Fruit fly (Drosophila melanogaster) whole organism, embryonic: ENCODE measurements around the gene CG45544.
A peak's percentile ranks its signal among the peaks of the same experiment; 100 is the strongest.

Experiments used
- Bdp1 ChIP-seq: fragments of 200-800 bp; sonication (Bioruptor generic); optimal IDR thresholded peaks from 3 replicates; lab custom pipeline; 2016; ENCODE audit warnings: missing biosample characterization, missing genetic modification characterization
- BtbVII ChIP-seq: fragments of 200-800 bp; sonication (Bioruptor generic); optimal IDR thresholded peaks from 3 replicates; lab custom pipeline; 2017; ENCODE audit warnings: missing biosample characterization, mild to moderate bottlenecking, missing genetic modification characterization
- CG10321 ChIP-seq: fragments of 200-800 bp; sonication (Bioruptor generic); IDR thresholded peaks from 2 replicates; pipeline ENCODE4 v1.3.6; 2022; ENCODE audit warnings: missing biosample characterization, missing genetic modification characterization
- CG10654 ChIP-seq: fragments of 200-800 bp; sonication (Bioruptor generic); optimal IDR thresholded peaks from 2 replicates; lab custom pipeline; 2016; ENCODE audit warnings: missing biosample characterization, missing genetic modification characterization
- CG11695 ChIP-seq: fragments of 200-800 bp; sonication (Bioruptor generic); IDR thresholded peaks from 3 replicates; pipeline ENCODE4 v1.3.6; 2022; ENCODE audit warnings: missing biosample characterization, missing genetic modification characterization
- CG12219 ChIP-seq: fragments of 200-800 bp; sonication (Bioruptor generic); optimal IDR thresholded peaks from 3 replicates; lab custom pipeline; 2018; ENCODE audit warnings: missing biosample characterization, mild to moderate bottlenecking, missing genetic modification characterization
- CG12299 ChIP-seq: fragments of 200-800 bp; sonication (Bioruptor generic); optimal IDR thresholded peaks from 2 replicates; lab custom pipeline; 2018; ENCODE audit warnings: missing biosample characterization, mild to moderate bottlenecking, missing genetic modification characterization
- CG12391 ChIP-seq: fragments of 200-800 bp; sonication (Bioruptor generic); optimal IDR thresholded peaks from 3 replicates; lab custom pipeline; 2018; ENCODE audit warnings: missing biosample characterization, mild to moderate bottlenecking, missing genetic modification characterization, moderate library complexity
- CG12744 ChIP-seq: fragments of 200-800 bp; sonication (Bioruptor generic); optimal IDR thresholded peaks from 2 replicates; lab custom pipeline; 2016; ENCODE audit warnings: missing biosample characterization, missing genetic modification characterization
- CG13296 ChIP-seq: fragments of 200-800 bp; sonication (Bioruptor generic); optimal IDR thresholded peaks from 3 replicates; lab custom pipeline; 2018; ENCODE audit warnings: missing biosample characterization, mild to moderate bottlenecking, missing genetic modification characterization
- CG1647 ChIP-seq: fragments of 200-800 bp; sonication (Bioruptor generic); optimal IDR thresholded peaks from 3 replicates; lab custom pipeline; 2016; ENCODE audit warnings: missing biosample characterization, missing genetic modification characterization
- CG2120 ChIP-seq: fragments of 200-800 bp; sonication (Bioruptor generic); optimal IDR thresholded peaks from 3 replicates; lab custom pipeline; 2016; ENCODE audit warnings: missing biosample characterization, missing genetic modification characterization
- CG2712 ChIP-seq: fragments of 200-800 bp; optimal IDR thresholded peaks from 3 replicates; lab custom pipeline; 2019; ENCODE audit warnings: missing biosample characterization, mild to moderate bottlenecking, missing genetic modification characterization, moderate library complexity
- CG33557 ChIP-seq: fragments of 200-800 bp; sonication (Bioruptor generic); optimal IDR thresholded peaks from 2 replicates; lab custom pipeline; 2019; ENCODE audit warnings: missing biosample characterization, mild to moderate bottlenecking, missing genetic modification characterization, moderate library complexity
- CG3407 ChIP-seq: fragments of 200-800 bp; sonication (Bioruptor generic); optimal IDR thresholded peaks from 2 replicates; lab custom pipeline; 2018; ENCODE audit warnings: missing biosample characterization, mild to moderate bottlenecking, missing genetic modification characterization
- CG34422 ChIP-seq: fragments of 200-800 bp; sonication (Bioruptor generic); IDR thresholded peaks from 3 replicates; pipeline ENCODE4 v1.3.6; 2022; ENCODE audit warnings: missing biosample characterization, missing genetic modification characterization
- CG4328 ChIP-seq: fragments of 200-800 bp; sonication (Bioruptor generic); optimal IDR thresholded peaks from 3 replicates; lab custom pipeline; 2017; ENCODE audit warnings: missing biosample characterization, missing genetic modification reagents, missing genetic modification characterization
- CG6765 ChIP-seq: fragments of 200-800 bp; sonication (Bioruptor generic); optimal IDR thresholded peaks from 3 replicates; lab custom pipeline; 2017; ENCODE audit warnings: missing biosample characterization, mild to moderate bottlenecking, missing genetic modification characterization
- CG7271 ChIP-seq: fragments of 200-800 bp; sonication (Bioruptor generic); optimal IDR thresholded peaks from 2 replicates; lab custom pipeline; 2018; ENCODE audit warnings: missing biosample characterization, mild to moderate bottlenecking, missing genetic modification characterization, moderate library complexity
- CG7357 ChIP-seq: fragments of 200-800 bp; sonication (Bioruptor generic); IDR thresholded peaks from 3 replicates; pipeline ENCODE4 v1.3.6; 2022; ENCODE audit warnings: missing biosample characterization, missing genetic modification characterization
- CG8765 ChIP-seq: fragments of 200-800 bp; sonication (Bioruptor generic); IDR thresholded peaks from 2 replicates; pipeline ENCODE4 v1.3.6; 2022; ENCODE audit warnings: missing biosample characterization, missing genetic modification characterization
- CG8924 ChIP-seq: fragments of 200-800 bp; optimal IDR thresholded peaks from 3 replicates; lab custom pipeline; 2019; ENCODE audit warnings: missing biosample characterization, mild to moderate bottlenecking, missing genetic modification characterization, moderate library complexity
- CG9727 ChIP-seq: fragments of 200-800 bp; sonication (Bioruptor generic); optimal IDR thresholded peaks from 3 replicates; lab custom pipeline; 2017; ENCODE audit warnings: missing biosample characterization, mild to moderate bottlenecking, missing genetic modification characterization
- CG9817 ChIP-seq: fragments of 200-800 bp; sonication (Bioruptor generic); optimal IDR thresholded peaks from 2 replicates; lab custom pipeline; 2018; ENCODE audit warnings: missing biosample characterization, mild to moderate bottlenecking, missing genetic modification characterization, moderate library complexity
- CTCF ChIP-seq: fragments of 200-800 bp; sonication (Bioruptor generic); optimal IDR thresholded peaks from 2 replicates; lab custom pipeline; 2017; ENCODE audit warnings: missing biosample characterization, mild to moderate bottlenecking, missing genetic modification characterization, moderate library complexity
- Dfd ChIP-seq, 2 experiments: fragments of >200 bp; optimal IDR thresholded peaks; 2 replicates each; lab custom pipeline; 2017; ENCODE audit warnings: missing biosample characterization in 2 of 2, missing genetic modification characterization in 2 of 2
- Drgx ChIP-seq: fragments of 200-800 bp; sonication (Bioruptor generic); IDR thresholded peaks from 2 replicates; pipeline ENCODE4 v1.3.6; 2022; ENCODE audit warnings: missing biosample characterization, missing genetic modification characterization
- Ets65A ChIP-seq: fragments of 200-800 bp; sonication (Bioruptor generic); peaks from one replicate; lab custom pipeline; 2016; ENCODE audit warnings: missing biosample characterization, missing genetic modification characterization
- GATAe ChIP-seq: fragments of 200-800 bp; sonication (Bioruptor generic); conservative IDR thresholded peaks from 2 replicates; pipeline ENCODE4 v1.3.6; 2022; ENCODE audit warnings: missing biosample characterization, missing genetic modification characterization
- H15 ChIP-seq: fragments of 200-800 bp; sonication (Bioruptor generic); IDR thresholded peaks from 3 replicates; pipeline ENCODE4 v1.3.6; 2022; ENCODE audit warnings: missing biosample characterization, missing genetic modification characterization
- HLHmδ ChIP-seq: fragments of 200-800 bp; sonication (Bioruptor generic); optimal IDR thresholded peaks from 2 replicates; lab custom pipeline; 2018; ENCODE audit warnings: missing biosample characterization, mild to moderate bottlenecking, missing genetic modification characterization, moderate library complexity
- Hr39 ChIP-seq: fragments of >200 bp; optimal IDR thresholded peaks from 2 replicates; lab custom pipeline; 2017
- Lhr ChIP-seq: fragments of 200-800 bp; sonication (Bioruptor generic); optimal IDR thresholded peaks from 3 replicates; lab custom pipeline; 2017; ENCODE audit warnings: mild to moderate bottlenecking, missing biosample characterization, missing genetic modification reagents, missing genetic modification characterization
- Ptx1 ChIP-seq: fragments of 200-800 bp; sonication (Bioruptor generic); IDR thresholded peaks from 2 replicates; pipeline ENCODE4 v1.3.6; 2022; ENCODE audit warnings: missing biosample characterization, missing genetic modification characterization
- Side ChIP-seq: fragments of 200-800 bp; sonication (Bioruptor generic); optimal IDR thresholded peaks from 2 replicates; lab custom pipeline; 2016; ENCODE audit warnings: missing biosample characterization, missing genetic modification characterization
- Sry-δ ChIP-seq: fragments of 200-800 bp; sonication (Bioruptor generic); optimal IDR thresholded peaks from 2 replicates; lab custom pipeline; 2016; ENCODE audit warnings: missing biosample characterization, missing genetic modification characterization
- Vsx1 ChIP-seq: fragments of 200-800 bp; sonication (Bioruptor generic); optimal IDR thresholded peaks from 2 replicates; lab custom pipeline; 2017; ENCODE audit warnings: missing biosample characterization, mild to moderate bottlenecking, missing genetic modification characterization, missing genetic modification reagents
- br ChIP-seq: fragments of >200 bp; optimal IDR thresholded peaks from 2 replicates; lab custom pipeline; 2017
- btn ChIP-seq: fragments of 200-800 bp; sonication (Bioruptor generic); optimal IDR thresholded peaks from 2 replicates; lab custom pipeline; 2016; ENCODE audit warnings: missing biosample characterization, missing genetic modification characterization
- cas ChIP-seq: fragments of 200-800 bp; sonication (Bioruptor generic); IDR thresholded peaks from 2 replicates; pipeline ENCODE4 v1.3.6; 2022; ENCODE audit warnings: missing biosample characterization, missing genetic modification characterization
- croc ChIP-seq: fragments of 200-800 bp; sonication (Bioruptor generic); conservative IDR thresholded peaks from 3 replicates; pipeline ENCODE4 v1.3.6; 2022; ENCODE audit warnings: missing biosample characterization, missing genetic modification characterization
- da ChIP-seq: fragments of 200-800 bp; sonication (Bioruptor generic); optimal IDR thresholded peaks from 2 replicates; lab custom pipeline; 2016; ENCODE audit warnings: missing biosample characterization, missing genetic modification characterization
- dpn ChIP-seq, 2 experiments: fragments of 200-800 bp; sonication (Bioruptor generic); optimal IDR thresholded peaks; 3 replicates each; lab custom pipeline; 2016; ENCODE audit warnings: missing biosample characterization in 2 of 2, missing genetic modification characterization in 2 of 2
- gce ChIP-seq: fragments of 200-800 bp; sonication (Bioruptor generic); IDR thresholded peaks from 3 replicates; pipeline ENCODE4 v1.3.6; 2022; ENCODE audit warnings: missing biosample characterization, missing genetic modification characterization
- gcm2 ChIP-seq: fragments of 200-800 bp; sonication (Bioruptor generic); optimal IDR thresholded peaks from 2 replicates; lab custom pipeline; 2016; ENCODE audit warnings: missing biosample characterization, missing genetic modification characterization
- gro ChIP-seq: fragments of 200-800 bp; sonication (Bioruptor generic); optimal IDR thresholded peaks from 2 replicates; lab custom pipeline; 2016; ENCODE audit warnings: missing biosample characterization, missing genetic modification characterization
- gt ChIP-seq: fragments of 200-800 bp; sonication (Bioruptor generic); IDR thresholded peaks from 2 replicates; pipeline ENCODE4 v1.3.6; 2022; ENCODE audit warnings: missing biosample characterization, missing genetic modification characterization
- ham ChIP-seq: fragments of 200-800 bp; sonication (Bioruptor generic); IDR thresholded peaks from 2 replicates; pipeline ENCODE4 v1.3.6; 2022; ENCODE audit warnings: missing biosample characterization, missing genetic modification characterization
- hkb ChIP-seq, 2 experiments: fragments of 200-800 bp in 1 of 2; fragments of >200 bp in 1 of 2; sonication (Bioruptor generic) in 1 of 2; IDR thresholded peaks in 1 of 2; optimal IDR thresholded peaks in 1 of 2; 2 replicates each; pipeline versions ENCODE4 v1.3.6 to Lab custom; 2017 to 2022; ENCODE audit warnings: missing biosample characterization in 1 of 2, missing genetic modification characterization in 1 of 2
- jing ChIP-seq: fragments of 200-800 bp; sonication (Bioruptor generic); optimal IDR thresholded peaks from 2 replicates; lab custom pipeline; 2018; ENCODE audit warnings: missing biosample characterization, mild to moderate bottlenecking, missing genetic modification characterization
- pros ChIP-seq: fragments of 200-800 bp; sonication (Bioruptor generic); optimal IDR thresholded peaks from 3 replicates; lab custom pipeline; 2019; ENCODE audit warnings: missing biosample characterization, mild to moderate bottlenecking, missing genetic modification characterization, moderate library complexity
- so ChIP-seq: fragments of 200-800 bp; sonication (Bioruptor generic); IDR thresholded peaks from 3 replicates; pipeline ENCODE4 v1.3.6; 2022; ENCODE audit warnings: missing biosample characterization, missing genetic modification characterization
- stwl ChIP-seq: fragments of 200-800 bp; sonication (Bioruptor generic); optimal IDR thresholded peaks from 3 replicates; lab custom pipeline; 2018; ENCODE audit warnings: missing biosample characterization, mild to moderate bottlenecking, missing genetic modification characterization, moderate library complexity

Gene CG45544

dm6 chr3R:29214262-29214661 lies 42.0 kb upstream of the CG45544 start (continued):
- TF ChIP-seq gcm2 (GFP tag; lab: Kevin White, UChicago) (peak; percentile 98), dpn (GFP tag; optimal IDR thresholded peaks at IDR 0.05; lab: Kevin White, UChicago) (peak; percentile 99), CTCF (GFP tag; lab: Kevin White, UChicago) (peak; percentile 78), HLHmδ (no peak), CG13296 (peak; percentile 99), CG4328 (peak; percentile 99), gro (GFP tag; lab: Kevin White, UChicago) (peak; percentile 99), CG12299 (tag; lab: Kevin White, UChicago) (peak; percentile 99), CG33557 (GFP tag; lab: Kevin White, UChicago) (peak; percentile 100), pros (GFP tag; lab: Kevin White, UChicago) (peak; percentile 68), Ets65A (GFP tag; lab: Kevin White, UChicago) (peak; percentile 100), CG8924 (peak; percentile 99), CG6765 (GFP tag; lab: Kevin White, UChicago) (peak; percentile 99), so (GFP tag; lab: Robert Waterston, UW) (peak; percentile 100), gt (GFP tag; lab: Robert Waterston, UW) (peak; percentile 98), croc (GFP tag; lab: Robert Waterston, UW) (peak; percentile 99), stwl (tag; lab: Kevin White, UChicago) (peak; percentile 97), CG12744 (GFP tag; lab: Kevin White, UChicago) (peak; percentile 99), CG2120 (GFP tag; lab: Kevin White, UChicago) (peak; percentile 99), CG12391 (tag; lab: Kevin White, UChicago) (peak; percentile 99), Bdp1 (GFP tag; lab: Kevin White, UChicago) (peak; percentile 95), cas (peak; percentile 99), jing (peak; percentile 98), CG9727 (GFP tag; lab: Kevin White, UChicago) (peak; percentile 100), Ptx1 (GFP tag; lab: Robert Waterston, UW) (peak; percentile 99), br (lab: Kevin White, UChicago) (no peak), Drgx (GFP tag; lab: Robert Waterston, UW) (peak; percentile 100), Side (GFP tag; lab: Kevin White, UChicago) (peak; percentile 99), CG2712 (peak; percentile 100), da (GFP tag; lab: Kevin White, UChicago) (peak; percentile 98), CG9817 (tag; lab: Kevin White, UChicago) (peak; percentile 99), btn (GFP tag; lab: Kevin White, UChicago) (peak; percentile 99), ham (peak; percentile 95), CG3407 (GFP tag; lab: Kevin White, UChicago) (peak; percentile 98), gce (peak; percentile 99), CG8765 (peak; percentile 99), hkb (optimal IDR thresholded peaks at IDR 0.05; lab: Kevin White, UChicago) (no peak), hkb (GFP tag; IDR thresholded peaks at IDR 0.05; lab: Robert Waterston, UW) (peak; percentile 100), H15 (GFP tag; lab: Robert Waterston, UW) (peak; percentile 99), Lhr (peak; percentile 99), CG10654 (GFP tag; lab: Kevin White, UChicago) (peak; percentile 99), BtbVII (GFP tag; lab: Kevin White, UChicago) (peak; percentile 99), CG12219 (GFP tag; lab: Kevin White, UChicago) (peak; percentile 99), CG7271 (peak; percentile 100), CG34422 (GFP tag; lab: Robert Waterston, UW) (peak; percentile 99), Hr39 (lab: Kevin White, UChicago) (no peak), CG10321 (peak; percentile 90), Dfd (GFP tag; optimal IDR thresholded peaks at IDR 0.05; lab: Kevin White, UChicago) (no peak), CG11695 (GFP tag; lab: Robert Waterston, UW) (peak; percentile 99), Sry-δ (GFP tag; lab: Kevin White, UChicago) (peak; percentile 79), CG1647 (GFP tag; lab: Kevin White, UChicago) (peak; percentile 99), CG7357 (GFP tag; lab: Robert Waterston, UW) (peak; percentile 91), GATAe (GFP tag; lab: Robert Waterston, UW) (peak; percentile 97), Vsx1 (peak; percentile 98)
